Worm (Caenorhabditis elegans) whole organism, late embryonic: ENCODE measurements around the gene nhr-68.

Experiments used
- C08G9.2 ChIP-seq: sonication (generic microtip); optimal IDR thresholded peaks from 2 replicates; lab custom pipeline; 2016; ENCODE audit warnings: mild to moderate bottlenecking, missing genetic modification characterization, moderate library complexity, missing compliant biosample characterization
- C38D4.7 ChIP-seq: fragments of 200-800 bp; sonication (Bioruptor generic); optimal IDR thresholded peaks from 2 replicates; lab custom pipeline; 2018; ENCODE audit warnings: mild to moderate bottlenecking, missing genetic modification characterization, moderate library complexity, missing compliant biosample characterization
- F13H6.1 ChIP-seq: sonication (generic microtip); optimal IDR thresholded peaks from 2 replicates; lab custom pipeline; 2016; ENCODE audit warnings: missing genetic modification characterization, missing compliant biosample characterization
- K02D7.2 ChIP-seq: sonication (generic microtip); optimal IDR thresholded peaks from 2 replicates; lab custom pipeline; 2017; ENCODE audit warnings: mild to moderate bottlenecking, missing genetic modification characterization, missing compliant biosample characterization
- Y22D7AL.16 ChIP-seq: sonication (generic microtip); optimal IDR thresholded peaks from 2 replicates; lab custom pipeline; 2016; ENCODE audit warnings: missing genetic modification characterization, missing compliant biosample characterization
- ceh-14 ChIP-seq: sonication (generic microtip); optimal IDR thresholded peaks from 2 replicates; lab custom pipeline; 2016; ENCODE audit warnings: missing genotype, missing genetic modification characterization, missing compliant biosample characterization
- ceh-22 ChIP-seq: sonication (generic microtip); optimal IDR thresholded peaks from 2 replicates; lab custom pipeline; 2017; ENCODE audit warnings: missing biosample characterization, missing genetic modification characterization
- ceh-24 ChIP-seq: sonication (generic microtip); optimal IDR thresholded peaks from 2 replicates; lab custom pipeline; 2016; ENCODE audit warnings: mild to moderate bottlenecking, missing genetic modification characterization, missing compliant biosample characterization
- ceh-30 ChIP-seq: fragments of 150-350 bp; optimal IDR thresholded peaks from 2 replicates; lab custom pipeline; 2014; ENCODE audit warnings: missing biosample characterization, missing genetic modification characterization
- ceh-34 ChIP-seq: sonication (generic microtip); optimal IDR thresholded peaks from 2 replicates; lab custom pipeline; 2016; ENCODE audit warnings: mild to moderate bottlenecking, missing genetic modification characterization, missing compliant biosample characterization
- ceh-45 ChIP-seq: fragments of 200-800 bp; sonication (Bioruptor generic); IDR thresholded peaks from 2 replicates; pipeline ENCODE4 v1.3.6; 2022; ENCODE audit warnings: missing genetic modification reagents, missing genetic modification characterization, missing compliant biosample characterization
- ceh-48 ChIP-seq: sonication (generic microtip); optimal IDR thresholded peaks from 2 replicates; lab custom pipeline; 2016; ENCODE audit warnings: missing genetic modification characterization, inconsistent platforms, missing compliant biosample characterization
- ceh-6 ChIP-seq: fragments of 200-800 bp; sonication (Bioruptor generic); optimal IDR thresholded peaks from 2 replicates; lab custom pipeline; 2018; ENCODE audit warnings: mild to moderate bottlenecking, missing genetic modification characterization, missing compliant biosample characterization
- dmd-4 ChIP-seq: sonication (generic microtip); optimal IDR thresholded peaks from 2 replicates; lab custom pipeline; 2016; ENCODE audit warnings: borderline replicate concordance, missing genetic modification characterization, missing compliant biosample characterization
- dve-1 ChIP-seq: sonication (generic microtip); optimal IDR thresholded peaks from 2 replicates; lab custom pipeline; 2017; ENCODE audit warnings: antibody characterized with exemption, mild to moderate bottlenecking, missing genetic modification characterization, missing compliant biosample characterization
- elt-2 ChIP-seq: sonication (generic microtip); optimal IDR thresholded peaks from 2 replicates; lab custom pipeline; 2016; ENCODE audit warnings: missing genetic modification reagents, missing genetic modification characterization, missing compliant biosample characterization
- elt-4 ChIP-seq: sonication (generic microtip); optimal IDR thresholded peaks from 2 replicates; lab custom pipeline; 2016; ENCODE audit warnings: missing genetic modification characterization, missing compliant biosample characterization
- fkh-10 ChIP-seq: fragments of 150-350 bp; optimal IDR thresholded peaks from 2 replicates; lab custom pipeline; 2014; ENCODE audit warnings: missing biosample characterization, missing genetic modification reagents, missing genetic modification characterization
- fkh-6 ChIP-seq: sonication (generic microtip); optimal IDR thresholded peaks from 2 replicates; lab custom pipeline; 2016; ENCODE audit warnings: missing genetic modification characterization, missing compliant biosample characterization
- gmeb-2 ChIP-seq: sonication (generic microtip); optimal IDR thresholded peaks from 2 replicates; lab custom pipeline; 2016; ENCODE audit warnings: missing genetic modification characterization, inconsistent platforms, missing compliant biosample characterization
- hlh-13 ChIP-seq: fragments of 200-800 bp; sonication (Bioruptor generic); optimal IDR thresholded peaks from 2 replicates; lab custom pipeline; 2018; ENCODE audit warnings: mild to moderate bottlenecking, missing genetic modification characterization, missing compliant biosample characterization
- hlh-6 ChIP-seq: sonication (generic microtip); optimal IDR thresholded peaks from 2 replicates; lab custom pipeline; 2016; ENCODE audit warnings: missing genotype, missing genetic modification characterization, missing compliant biosample characterization
- lim-6 ChIP-seq: sonication (generic microtip); optimal IDR thresholded peaks from 2 replicates; lab custom pipeline; 2016; ENCODE audit warnings: missing genetic modification characterization, missing compliant biosample characterization
- madf-2 ChIP-seq: sonication (generic microtip); optimal IDR thresholded peaks from 2 replicates; lab custom pipeline; 2017; ENCODE audit warnings: missing genetic modification characterization, missing compliant biosample characterization
- nfya-1 ChIP-seq: sonication (generic microtip); optimal IDR thresholded peaks from 2 replicates; lab custom pipeline; 2017; ENCODE audit warnings: missing genetic modification characterization, mild to moderate bottlenecking, missing compliant biosample characterization, antibody characterized with exemption, moderate library complexity
- odd-2 ChIP-seq: sonication (generic microtip); optimal IDR thresholded peaks from 2 replicates; lab custom pipeline; 2017; ENCODE audit warnings: antibody characterized with exemption, mild to moderate bottlenecking, missing genetic modification characterization, missing compliant biosample characterization
- pha-4 ChIP-seq: fragments of 150-350 bp; optimal IDR thresholded peaks from 2 replicates; lab custom pipeline; 2018; ENCODE audit warnings: missing biosample characterization, missing genetic modification reagents, missing genetic modification characterization
- pros-1 ChIP-seq: fragments of 150-350 bp; optimal IDR thresholded peaks from 2 replicates; lab custom pipeline; 2014; ENCODE audit warnings: missing biosample characterization, missing genetic modification reagents, missing genetic modification characterization
- ref-2 ChIP-seq: sonication (generic microtip); optimal IDR thresholded peaks from 2 replicates; lab custom pipeline; 2016; ENCODE audit warnings: missing genetic modification characterization, missing compliant biosample characterization
- sox-2 ChIP-seq: fragments of 200-800 bp; sonication (Bioruptor generic); IDR thresholded peaks from 2 replicates; pipeline ENCODE4 v1.3.6; 2022; ENCODE audit warnings: missing genetic modification reagents, missing genetic modification characterization, missing compliant biosample characterization
- sox-4 ChIP-seq: sonication (generic microtip); optimal IDR thresholded peaks from 2 replicates; lab custom pipeline; 2017; ENCODE audit warnings: mild to moderate bottlenecking, missing genetic modification characterization, inconsistent platforms, missing compliant biosample characterization
- syd-9 ChIP-seq: sonication (generic microtip); optimal IDR thresholded peaks from 2 replicates; lab custom pipeline; 2016; ENCODE audit warnings: mild to moderate bottlenecking, missing genetic modification characterization, moderate library complexity, missing compliant biosample characterization
- ttx-3 ChIP-seq: sonication (generic microtip); optimal IDR thresholded peaks from 2 replicates; lab custom pipeline; 2016; ENCODE audit warnings: missing genetic modification reagents, missing genetic modification characterization, missing compliant biosample characterization
- unc-3 ChIP-seq, 2 experiments: fragments of 200-800 bp in 1 of 2; sonication (Bioruptor generic) in 1 of 2; sonication (generic microtip) in 1 of 2; conservative IDR thresholded peaks in 1 of 2; optimal IDR thresholded peaks in 1 of 2; 2 replicates each; pipeline versions ENCODE4 v1.3.6 to Lab custom; 2016 to 2022; ENCODE audit warnings: missing compliant biosample characterization in 2 of 2, missing genetic modification characterization in 2 of 2, missing genetic modification reagents in 1 of 2
- unc-86 ChIP-seq: sonication (generic microtip); optimal IDR thresholded peaks from 2 replicates; lab custom pipeline; 2016; ENCODE audit warnings: missing genetic modification characterization, missing compliant biosample characterization
- zip-5 ChIP-seq: sonication (generic microtip); optimal IDR thresholded peaks from 2 replicates; lab custom pipeline; 2016; ENCODE audit warnings: missing genetic modification characterization, missing compliant biosample characterization
- ztf-16 ChIP-seq: sonication (generic microtip); optimal IDR thresholded peaks from 2 replicates; lab custom pipeline; 2017; ENCODE audit warnings: missing genetic modification characterization, missing compliant biosample characterization

nhr-68 gene

ce11 chrV:11610481-11610880 is 37.2 kb downstream of the nhr-68 start, which contains the start of gene sas-5 (continued):
- TF ChIP-seq madf-2 (tag; lab: Kevin White, UChicago), result peak; percentile 75
- peak; percentile 80 for TF ChIP-seq ztf-16 (tag; lab: Kevin White, UChicago)
- TF ChIP-seq F13H6.1 (tag; lab: Kevin White, UChicago), result peak; percentile 59
- no peak for TF ChIP-seq elt-4 (tag; lab: Kevin White, UChicago)
- peak; percentile 35; the same call in 1 of the 2 replicates for TF ChIP-seq sox-2
- peak; percentile 72 for TF ChIP-seq ceh-34 (tag; lab: Kevin White, UChicago)
- peak; percentile 79 for TF ChIP-seq gmeb-2 (tag; lab: Kevin White, UChicago)
- peak; percentile 44 for TF ChIP-seq ceh-24 (tag; lab: Kevin White, UChicago)
- peak; percentile 77 for TF ChIP-seq odd-2 (tag; lab: Kevin White, UChicago)
- peak; percentile 17 for TF ChIP-seq ceh-48 (tag; lab: Kevin White, UChicago)
- peak; percentile 66 for TF ChIP-seq zip-5 (tag; lab: Kevin White, UChicago)
- TF ChIP-seq dmd-4, result peak; percentile 71
- TF ChIP-seq pha-4, result no peak
- TF ChIP-seq K02D7.2 (tag; lab: Kevin White, UChicago), result peak; percentile 57
- TF ChIP-seq fkh-6 (tag; lab: Kevin White, UChicago), result peak; percentile 54
- TF ChIP-seq ceh-30 (tag; lab: Kevin White, UChicago), result no peak
- TF ChIP-seq sox-4 (tag; lab: Kevin White, UChicago), result peak; percentile 88
- peak; percentile 85 for TF ChIP-seq ceh-14 (tag; lab: Kevin White, UChicago)
- peak; percentile 77 for TF ChIP-seq ceh-45 (GFP tag; lab: Robert Waterston, UW)
- TF ChIP-seq syd-9, result peak; percentile 62
- peak; percentile 79 for TF ChIP-seq nfya-1 (tag; lab: Kevin White, UChicago)
- TF ChIP-seq unc-86 (tag; lab: Kevin White, UChicago), result peak; percentile 83
- peak; percentile 85 for TF ChIP-seq ttx-3 (tag; lab: Kevin White, UChicago)
- peak; percentile 66 for TF ChIP-seq lim-6 (tag; lab: Kevin White, UChicago)
- peak; percentile 5 for TF ChIP-seq hlh-13
- peak; percentile 71 for TF ChIP-seq C08G9.2
- TF ChIP-seq unc-3 (GFP tag; conservative IDR thresholded peaks at IDR 0.05; lab: Robert Waterston, UW), result peak; percentile 61; the same call in 1 of the 2 replicates
- peak; percentile 73 for TF ChIP-seq unc-3 (tag; optimal IDR thresholded peaks at IDR 0.05; lab: Kevin White, UChicago)
- TF ChIP-seq ref-2, result peak; percentile 73

- TF ChIP-seq fkh-10 (GFP tag; lab: Kevin White, UChicago) (no peak), ceh-30 (tag; lab: Kevin White, UChicago) (no peak), hlh-6 (no peak), fkh-6 (tag; lab: Kevin White, UChicago) (no peak), ceh-6 (GFP tag; lab: Kevin White, UChicago) (no peak), dve-1 (tag; lab: Kevin White, UChicago) (no peak), dmd-4 (no peak), C38D4.7 (GFP tag; lab: Kevin White, UChicago) (no peak), ref-2 (no peak), F13H6.1 (tag; lab: Kevin White, UChicago) (no peak), pha-4 (no peak), elt-4 (tag; lab: Kevin White, UChicago) (no peak), ceh-22 (no peak), ttx-3 (tag; lab: Kevin White, UChicago) (no peak), gmeb-2 (tag; lab: Kevin White, UChicago) (no peak), pros-1 (tag; lab: Kevin White, UChicago) (no peak), unc-3 (GFP tag; conservative IDR thresholded peaks at IDR 0.05; lab: Robert Waterston, UW) (no peak), unc-3 (tag; optimal IDR thresholded peaks at IDR 0.05; lab: Kevin White, UChicago) (no peak)
Observed at ce11 chrV:11613007-11613406, 39.8 kb downstream of the nhr-68 start, which contains the start of gene tag-290. tag-290 (plus strand) TSS chrV:11613307.

ce11 chrV:11614805-11615497 is 41.7 kb downstream of the nhr-68 start:
- peak; percentile 80 for TF ChIP-seq elt-2 (tag; lab: Kevin White, UChicago)
- TF ChIP-seq Y22D7AL.16, result no peak
